Fruit fly (Drosophila melanogaster) Kc167 (cell line): Measurements from ENCODE around the gene Or19a.

Experiments
- Myc ChIP-seq: fragments of >200 bp; optimal IDR thresholded peaks from 2 replicates; lab custom pipeline; 2017; ENCODE audit warnings: missing external identifiers
- Sin3A ChIP-seq: fragments of >200 bp; optimal IDR thresholded peaks from 2 replicates; lab custom pipeline; 2018; ENCODE audit warnings: missing external identifiers
- insv ChIP-seq: fragments of >200 bp; optimal IDR thresholded peaks from 3 replicates; lab custom pipeline; 2018; ENCODE audit warnings: missing external identifiers
- psq ChIP-seq: fragments of >200 bp; optimal IDR thresholded peaks from 2 replicates; lab custom pipeline; 2017; ENCODE audit warnings: missing external identifiers
- ttk ChIP-seq: sonication (Bioruptor generic); optimal IDR thresholded peaks from 2 replicates; lab custom pipeline; 2017; ENCODE audit warnings: missing external identifiers

DNA sequence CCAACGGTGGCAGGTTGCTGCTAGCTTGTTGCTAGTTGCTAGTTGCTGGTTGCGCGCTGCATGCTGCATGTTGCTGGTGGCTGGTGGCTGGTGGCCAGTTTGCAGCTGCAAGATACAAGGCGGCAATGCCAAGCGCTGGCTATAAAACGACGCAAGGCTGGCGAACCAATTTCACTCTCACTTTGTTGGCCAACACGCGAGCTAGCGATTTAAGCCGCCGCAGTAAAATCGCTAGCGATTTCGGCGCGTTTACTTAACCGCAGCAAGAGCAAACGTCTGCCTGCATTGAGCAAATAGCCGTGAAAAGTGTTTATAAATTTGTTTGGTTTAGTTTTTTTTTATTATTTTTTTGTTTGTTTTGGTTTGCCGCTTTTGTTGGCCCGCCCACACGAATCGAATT is 9.6 kb downstream of the Or19a start, which contains the start of gene CG15322:
- TF ChIP-seq ttk (lab: Kevin White, UChicago) (no peak), psq (lab: Kevin White, UChicago) (no peak), insv (lab: Kevin White, UChicago) (no peak), Myc (lab: Kevin White, UChicago) (no peak), Sin3A (lab: Kevin White, UChicago) (no peak)
